Fruit fly (Drosophila melanogaster): ENCODE data around the gene CG34132.

Gene CG34132

DNA sequence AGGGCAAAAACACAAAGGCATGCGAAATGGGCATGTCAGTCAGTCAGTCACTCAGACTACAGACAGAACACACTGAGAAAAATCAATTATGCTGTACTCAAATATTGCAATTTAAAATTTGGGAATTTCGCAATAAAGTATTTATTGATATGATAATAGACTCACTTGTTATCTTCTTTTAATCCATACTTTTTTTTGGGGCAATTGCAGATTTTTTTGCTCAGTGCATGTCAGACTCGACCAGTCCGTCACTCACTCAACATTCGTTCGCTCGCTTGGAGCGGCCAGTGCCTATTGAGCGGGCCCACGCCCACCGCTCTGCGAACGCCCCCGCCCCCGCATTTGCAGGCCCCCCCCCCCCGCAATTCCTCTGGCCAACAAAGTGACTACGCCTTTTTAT is 31.1 kb downstream of the CG34132 start (continued):
- TF ChIP-seq CG4820 (GFP tag; optimal IDR thresholded peaks at IDR 0.05) (no peak), CG4282 (GFP tag; optimal IDR thresholded peaks at IDR 0.05) (no peak), Opbp (GFP tag; IDR thresholded peaks at IDR 0.05; ENCODE audit: partially characterized antibody) (no peak), Sox102F (GFP tag; optimal IDR thresholded peaks at IDR 0.05) (peak; percentile 83), CG6854 (GFP tag; optimal IDR thresholded peaks at IDR 0.05) (no peak), CG10979 (tag; optimal IDR thresholded peaks at IDR 0.05) (peak; percentile 48), CG12769 (tag; optimal IDR thresholded peaks at IDR 0.05) (peak; percentile 89), Gsc (GFP tag; IDR thresholded peaks at IDR 0.05) (no peak), gro (GFP tag; optimal IDR thresholded peaks at IDR 0.05) (no peak), dm (GFP tag; optimal IDR thresholded peaks at IDR 0.05) (peak; percentile 14), Optix (GFP tag; IDR thresholded peaks at IDR 0.05) (peak; percentile 44; the same call in 2 of the 3 replicates), CG31365 (tag; optimal IDR thresholded peaks at IDR 0.05) (no peak), schlank (tag; optimal IDR thresholded peaks at IDR 0.05) (peak; percentile 66), Neu2 (GFP tag; optimal IDR thresholded peaks at IDR 0.05; ENCODE audit: borderline replicate concordance) (no peak), mirr (GFP tag; optimal IDR thresholded peaks at IDR 0.05) (no peak), Six4 (GFP tag; optimal IDR thresholded peaks at IDR 0.05) (peak; percentile 9), Camta (GFP tag; optimal IDR thresholded peaks at IDR 0.05) (peak; percentile 34), CG10654 (GFP tag; optimal IDR thresholded peaks at IDR 0.05) (peak; percentile 26), CG6765 (GFP tag; optimal IDR thresholded peaks at IDR 0.05) (no peak), CG9876 (GFP tag; optimal IDR thresholded peaks at IDR 0.05) (no peak), Hmr (GFP tag; optimal IDR thresholded peaks at IDR 0.05) (peak; percentile 81), CG5953 (GFP tag; IDR thresholded peaks at IDR 0.05) (peak; percentile 63; the same call in 1 of the 2 replicates), croc (GFP tag; conservative IDR thresholded peaks at IDR 0.05) (no peak; the same call in 2 of the 3 replicates), CG11695 (GFP tag; IDR thresholded peaks at IDR 0.05) (peak; percentile 72; the same call in 2 of the 3 replicates), sd (tag; optimal IDR thresholded peaks at IDR 0.05) (peak; percentile 19), Bdp1 (GFP tag; optimal IDR thresholded peaks at IDR 0.05) (peak; percentile 25), NfI (GFP tag; optimal IDR thresholded peaks at IDR 0.05) (peak; percentile 71), Hr39 (optimal IDR thresholded peaks at IDR 0.05) (no peak), YL-1 (GFP tag; optimal IDR thresholded peaks at IDR 0.05) (no peak), Hr51 (GFP tag; optimal IDR thresholded peaks at IDR 0.05) (peak in 1 of 2 experiments; percentile 80), bigmax (GFP tag; optimal IDR thresholded peaks at IDR 0.05) (no peak), kah (GFP tag; optimal IDR thresholded peaks at IDR 0.05) (no peak), HLHmδ (GFP tag; optimal IDR thresholded peaks at IDR 0.05) (no peak), CG12071 (GFP tag; optimal IDR thresholded peaks at IDR 0.05) (no peak), CG14965 (GFP tag; optimal IDR thresholded peaks at IDR 0.05; ENCODE audit: borderline replicate concordance) (no peak), Fer2 (tag; optimal IDR thresholded peaks at IDR 0.05) (no peak), CG15011 (GFP tag; optimal IDR thresholded peaks at IDR 0.05) (no peak), CG32772 (GFP tag; IDR thresholded peaks at IDR 0.05) (peak; percentile 21; the same call in 1 of the 2 replicates), slbo (GFP tag; IDR thresholded peaks at IDR 0.05) (peak; percentile 84), CG6254 (GFP tag; optimal IDR thresholded peaks at IDR 0.05) (no peak), repo (GFP tag; optimal IDR thresholded peaks at IDR 0.05) (peak; percentile 13), C15 (GFP tag; IDR thresholded peaks at IDR 0.05) (peak; percentile 61; the same call in 1 of the 3 replicates), tap (tag; optimal IDR thresholded peaks at IDR 0.05) (no peak), Adf1 (GFP tag; IDR thresholded peaks at IDR 0.05) (peak; percentile 44), CG4404 (GFP tag; IDR thresholded peaks at IDR 0.05) (peak; percentile 35; the same call in 1 of the 2 replicates), CG2116 (GFP tag; optimal IDR thresholded peaks at IDR 0.05) (peak; percentile 25), Antp (GFP tag; optimal IDR thresholded peaks at IDR 0.05) (peak; percentile 39), phol (tag; optimal IDR thresholded peaks at IDR 0.05) (peak; percentile 9), crc (GFP tag; optimal IDR thresholded peaks at IDR 0.05) (peak; percentile 21), CG4360 (GFP tag; IDR thresholded peaks at IDR 0.05) (no peak), CG10274 (GFP tag; optimal IDR thresholded peaks at IDR 0.05) (no peak)

All from whole organism, embryonic.